Worm (Caenorhabditis elegans): Measurements from ENCODE around the gene F28H6.4.

F28H6.4 gene

DNA sequence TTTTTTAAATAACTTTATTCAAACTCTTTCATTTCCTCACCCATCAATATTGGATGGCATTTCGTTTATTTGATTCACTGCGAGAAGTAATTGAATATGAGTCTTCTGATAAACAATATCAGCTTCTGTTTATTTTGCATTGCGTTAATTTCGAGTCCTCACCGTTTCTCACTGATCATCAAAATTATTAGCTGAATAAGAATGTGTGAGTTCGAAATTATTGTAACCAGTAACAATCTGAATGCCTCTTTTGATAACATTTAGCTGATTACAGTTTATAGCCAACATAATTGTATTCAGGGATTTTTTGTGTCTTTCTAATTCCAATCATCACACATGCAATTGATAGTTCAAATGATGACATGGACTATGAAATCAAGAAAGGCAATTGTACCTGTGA lies 42.5 kb upstream of the F28H6.4 start, which contains the start of gene F16B12.1:
TSS of gene F16B12.1 (plus strand) at position 301 of the 400 bp plus-strand sequence.
- no peak for TF ChIP-seq mep-1 (tag; optimal IDR thresholded peaks at IDR 0.05)
- TF ChIP-seq F16B12.6 (tag; optimal IDR thresholded peaks at IDR 0.05), result no peak
- TF ChIP-seq nhr-20 (tag; optimal IDR thresholded peaks at IDR 0.05), result no peak
- no peak for TF ChIP-seq ceh-63 (GFP tag; optimal IDR thresholded peaks at IDR 0.05)
- no peak for TF ChIP-seq nhr-77 (tag; optimal IDR thresholded peaks at IDR 0.05)
- TF ChIP-seq Y116A8C.19 (tag; optimal IDR thresholded peaks at IDR 0.05; ENCODE audit: borderline replicate concordance), result no peak
- no peak for TF ChIP-seq nhr-71 (tag; optimal IDR thresholded peaks at IDR 0.05)
- TF ChIP-seq lsy-2 (tag; optimal IDR thresholded peaks at IDR 0.05), result no peak
- TF ChIP-seq efl-3 (GFP tag; optimal IDR thresholded peaks at IDR 0.05), result no peak
- TF ChIP-seq jun-1 (tag; optimal IDR thresholded peaks at IDR 0.05), result no peak
- no peak for TF ChIP-seq isw-1 (GFP tag; IDR thresholded peaks at IDR 0.05)
- TF ChIP-seq nhr-28 (tag; optimal IDR thresholded peaks at IDR 0.05), result no peak

- TF ChIP-seq nhr-71 (tag; optimal IDR thresholded peaks at IDR 0.05) (no peak), ceh-63 (GFP tag; optimal IDR thresholded peaks at IDR 0.05) (no peak)
These were observed 37.6 kb upstream of the F28H6.4 start, which contains the start of gene dsl-4 for ce11 chrX:14090089-14090488. Gene dsl-4, plus strand, starts transcription at chrX:14090389.

- TF ChIP-seq efl-1 (optimal IDR thresholded peaks at IDR 0.05), result no peak
- TF ChIP-seq efl-1 (GFP tag; optimal IDR thresholded peaks at IDR 0.05 in 1 of 2), result peak in 1 of 2 experiments; percentile 70
- TF ChIP-seq fkh-8 (tag; optimal IDR thresholded peaks at IDR 0.05), result no peak
These were observed 36.7 kb upstream of the F28H6.4 start for ce11 chrX:14090990-14091389.

DNA sequence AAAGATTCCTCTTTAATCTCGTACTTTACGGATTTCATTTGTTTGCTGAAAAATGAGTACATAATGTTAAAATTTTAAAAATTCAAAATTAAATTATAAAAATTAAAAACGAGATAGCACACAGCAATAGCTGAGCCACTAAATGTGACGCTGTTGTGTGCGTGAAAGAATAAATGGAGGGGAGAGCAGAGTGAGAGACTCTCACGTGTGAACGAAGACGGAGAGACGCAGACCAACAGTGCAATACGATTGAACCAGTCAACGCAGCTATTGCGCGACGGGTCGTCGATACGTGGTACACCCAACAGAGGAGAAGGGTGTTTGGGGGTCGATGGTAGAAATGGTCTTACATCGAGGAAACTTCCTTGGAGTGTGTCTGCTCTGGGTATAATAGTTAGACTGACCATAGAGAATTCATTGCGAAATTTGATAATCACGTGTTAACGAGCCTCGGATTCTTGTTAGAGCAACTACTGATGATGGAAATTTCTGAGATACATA lies 29.0 kb upstream of the F28H6.4 start, which contains the start of gene F16B12.4:
TSS of gene F16B12.4 (minus strand) at position 51 of the 501 bp plus-strand sequence.
- peak; percentile 1 for TF ChIP-seq nhr-85 (tag)
- peak; percentile 0 for TF ChIP-seq nhr-71 (tag; optimal IDR thresholded peaks at IDR 0.05)
- no peak for TF ChIP-seq jun-1 (tag; optimal IDR thresholded peaks at IDR 0.05)
- TF ChIP-seq swsn-7 (tag; optimal IDR thresholded peaks at IDR 0.05), result peak; percentile 13
- TF ChIP-seq nhr-12 (tag; optimal IDR thresholded peaks at IDR 0.05), result no peak
- TF ChIP-seq hpl-2 (GFP tag; optimal IDR thresholded peaks at IDR 0.05), result no peak
- peak; percentile 16 for TF ChIP-seq nhr-47 (tag; optimal IDR thresholded peaks at IDR 0.05)
- no peak for TF ChIP-seq skn-1 (tag; optimal IDR thresholded peaks at IDR 0.05)
- no peak for TF ChIP-seq ets-5 (GFP tag; IDR thresholded peaks at IDR 0.05)
- no peak for TF ChIP-seq irx-1 (tag; optimal IDR thresholded peaks at IDR 0.05)
- TF ChIP-seq snu-23 (GFP tag; optimal IDR thresholded peaks at IDR 0.05), result peak; percentile 12
- TF ChIP-seq unc-30 (tag; optimal IDR thresholded peaks at IDR 0.05), result no peak
- TF ChIP-seq mab-9 (GFP tag; IDR thresholded peaks at IDR 0.05), result no peak
- TF ChIP-seq unc-86 (tag; optimal IDR thresholded peaks at IDR 0.05), result no peak
- TF ChIP-seq lin-39 (tag; optimal IDR thresholded peaks at IDR 0.05), result no peak
- peak in 1 of 2 experiments; percentile 7 for TF ChIP-seq efl-1 (optimal IDR thresholded peaks at IDR 0.05)
- peak in 1 of 2 experiments; percentile 3 for TF ChIP-seq efl-1 (GFP tag; optimal IDR thresholded peaks at IDR 0.05 in 1 of 2)
- no peak for TF ChIP-seq nhr-77 (tag; optimal IDR thresholded peaks at IDR 0.05)
- TF ChIP-seq mep-1 (tag; optimal IDR thresholded peaks at IDR 0.05), result peak; percentile 8
- no peak for TF ChIP-seq fos-1 (tag; optimal IDR thresholded peaks at IDR 0.05)
- TF ChIP-seq lin-35 (GFP tag; optimal IDR thresholded peaks at IDR 0.05), result peak in 1 of 2 experiments; percentile 29
- TF ChIP-seq pag-3 (tag; optimal IDR thresholded peaks at IDR 0.05; ENCODE audit: borderline replicate concordance, insufficient read depth), result no peak

DNA sequence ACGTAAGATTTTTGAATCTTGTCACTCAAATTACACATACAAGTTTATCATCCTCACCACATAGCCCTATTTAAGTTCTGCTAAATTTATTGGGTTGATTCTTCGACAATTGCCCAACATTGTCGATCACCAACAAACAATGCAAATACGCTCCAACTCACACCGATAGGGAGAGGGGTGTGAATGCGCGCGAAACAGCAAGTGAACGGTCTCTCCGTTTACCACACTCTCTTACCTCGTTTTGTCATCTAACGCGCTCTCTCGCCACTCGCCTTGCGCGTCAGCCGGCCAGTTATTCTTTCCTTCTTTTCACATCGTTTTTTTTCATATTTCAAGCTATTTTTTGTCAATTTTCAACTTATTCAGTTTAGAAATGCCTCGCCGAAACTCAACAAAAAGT lies 25.7 kb upstream of the F28H6.4 start, which contains the start of gene F16B12.6:
TSS of gene F16B12.6 (plus strand) at position 331 of the 400 bp plus-strand sequence.
- TF ChIP-seq sptf-1 (tag; optimal IDR thresholded peaks at IDR 0.05) (no peak), swsn-7 (tag; optimal IDR thresholded peaks at IDR 0.05) (peak; percentile 82), zip-4 (GFP tag; optimal IDR thresholded peaks at IDR 0.05) (no peak), fkh-4 (tag; optimal IDR thresholded peaks at IDR 0.05; ENCODE audit: borderline replicate concordance) (no peak), alr-1 (tag; optimal IDR thresholded peaks at IDR 0.05; ENCODE audit: borderline replicate concordance) (no peak), grh-1 (GFP tag; IDR thresholded peaks at IDR 0.05) (no peak; the same call in 1 of the 2 replicates), ceh-63 (GFP tag; optimal IDR thresholded peaks at IDR 0.05) (no peak), nhr-71 (tag; optimal IDR thresholded peaks at IDR 0.05) (peak; percentile 88), unc-130 (tag; optimal IDR thresholded peaks at IDR 0.05) (peak; percentile 19), ztf-4 (tag; optimal IDR thresholded peaks at IDR 0.05) (no peak), nhr-28 (tag; optimal IDR thresholded peaks at IDR 0.05) (no peak), unc-98 (GFP tag; IDR thresholded peaks at IDR 0.05) (no peak), nhr-90 (tag; optimal IDR thresholded peaks at IDR 0.05; ENCODE audit: poor library complexity) (peak; percentile 68), lin-13 (GFP tag; optimal IDR thresholded peaks at IDR 0.05) (peak; percentile 78), tbx-2 (tag; optimal IDR thresholded peaks at IDR 0.05) (peak; percentile 87), snu-23 (GFP tag; optimal IDR thresholded peaks at IDR 0.05) (peak; percentile 91), dsc-1 (tag; optimal IDR thresholded peaks at IDR 0.05) (peak; percentile 54), snpc-4 (tag; optimal IDR thresholded peaks at IDR 0.05) (peak; percentile 72), C04F5.9 (tag; optimal IDR thresholded peaks at IDR 0.05) (peak; percentile 16)
